Worm (Caenorhabditis elegans) whole organism, L4 larva: ENCODE data around the gene ZK637.15.

Experiments
- egl-43 ChIP-seq: fragments of 200-800 bp; sonication (Bioruptor generic); IDR thresholded peaks from 2 replicates; pipeline ENCODE4 v1.3.6; 2022; ENCODE audit warnings: missing genetic modification reagents, missing genetic modification characterization, missing compliant biosample characterization
- nhr-28 ChIP-seq: fragments of 150-350 bp; optimal IDR thresholded peaks from 2 replicates; lab custom pipeline; 2014; ENCODE audit warnings: missing biosample characterization, missing genetic modification characterization

DNA sequence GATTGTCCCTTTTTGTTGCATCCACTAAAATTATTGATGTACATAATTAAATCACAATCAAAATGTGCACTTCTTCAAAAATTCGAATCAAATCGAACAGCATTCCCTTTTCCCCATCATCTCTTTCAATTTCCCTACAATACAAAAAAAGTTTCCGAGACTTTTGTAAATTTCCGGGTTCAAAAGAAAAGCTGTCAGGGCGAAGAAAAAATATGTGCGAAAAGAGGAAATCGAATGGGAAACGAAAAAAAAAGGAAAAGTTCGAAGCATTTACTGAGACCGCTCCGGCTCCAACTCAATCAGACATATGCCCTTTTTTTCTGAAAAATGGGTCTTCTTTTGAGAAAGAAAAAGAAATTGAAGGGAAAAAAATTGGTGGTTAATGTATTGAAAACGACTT is 29.3 kb downstream of the ZK637.15 start:
- TF ChIP-seq nhr-28 (tag; lab: Kevin White, UChicago) = no peak
- no peak for TF ChIP-seq egl-43 (GFP tag; lab: Robert Waterston, UW)
